Worm (Caenorhabditis elegans): ENCODE measurements around the gene cdka-1.

DNA sequence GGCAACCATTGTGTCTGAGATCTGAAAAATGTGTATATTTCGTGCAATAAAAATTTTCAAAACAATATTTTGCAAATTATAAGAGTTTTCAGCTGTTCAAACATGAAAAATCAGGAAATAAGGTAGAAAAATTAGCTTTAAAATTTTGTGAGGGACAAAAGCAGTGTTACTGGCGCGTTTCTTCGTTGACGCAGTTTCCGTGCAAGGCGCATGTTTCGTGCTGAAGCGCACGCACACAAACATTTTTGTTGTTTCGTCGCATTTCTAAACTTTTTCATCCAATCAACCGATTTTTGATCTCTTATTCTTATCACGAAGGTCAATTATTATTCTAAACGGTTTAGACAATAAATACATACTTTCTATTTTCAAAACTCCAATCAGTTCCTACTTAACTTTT, 34.7 kb downstream of the cdka-1 start, which contains the start of gene nifk-1:
- no peak for TF ChIP-seq him-1 (tag; optimal IDR thresholded peaks at IDR 0.05)
- TF ChIP-seq dao-5 (tag; optimal IDR thresholded peaks at IDR 0.05): no peak
- TF ChIP-seq W03F9.2 (tag; optimal IDR thresholded peaks at IDR 0.05): peak; percentile 87

Measured in whole organism, L4/young adult.